Worm (Caenorhabditis elegans) whole organism, young adult: ENCODE measurements around the gene sph-1.

Experiments used
- F39B2.1 ChIP-seq: fragments of 200-800 bp; sonication (Bioruptor generic); IDR thresholded peaks from 2 replicates; pipeline ENCODE4 v1.3.6; 2022; ENCODE audit warnings: missing genetic modification reagents, missing genetic modification characterization, missing compliant biosample characterization
- athp-1 ChIP-seq: sonication (generic microtip); optimal IDR thresholded peaks from 2 replicates; lab custom pipeline; 2017; ENCODE audit warnings: mild to moderate bottlenecking, missing genetic modification characterization, missing compliant biosample characterization
- cebp-2 ChIP-seq: fragments of 200-800 bp; sonication (Bioruptor generic); IDR thresholded peaks from 2 replicates; pipeline ENCODE4 v1.3.6; 2022; ENCODE audit warnings: missing genetic modification characterization, missing compliant biosample characterization
- ceh-40 ChIP-seq: fragments of 200-800 bp; sonication (Bioruptor generic); IDR thresholded peaks from 2 replicates; pipeline ENCODE4 v1.3.6; 2022; ENCODE audit warnings: missing genetic modification characterization, missing compliant biosample characterization
- let-526 ChIP-seq: fragments of 200-800 bp; sonication (Bioruptor generic); IDR thresholded peaks from 2 replicates; pipeline ENCODE4 v1.3.6; 2022; ENCODE audit warnings: missing genetic modification reagents, missing genetic modification characterization, missing compliant biosample characterization
- lsy-27 ChIP-seq: sonication (generic microtip); optimal IDR thresholded peaks from 2 replicates; lab custom pipeline; 2017; ENCODE audit warnings: missing genetic modification characterization, mild to moderate bottlenecking, missing compliant biosample characterization, antibody characterized with exemption, missing genotype, borderline replicate concordance; ENCODE audit not compliant: insufficient read depth
- mcd-1 ChIP-seq: fragments of 200-800 bp; sonication (Bioruptor generic); IDR thresholded peaks from 2 replicates; pipeline ENCODE4 v1.3.6; 2022; ENCODE audit warnings: missing genetic modification reagents, missing genetic modification characterization, missing compliant biosample characterization
- nhr-80 ChIP-seq: sonication (generic microtip); optimal IDR thresholded peaks from 2 replicates; lab custom pipeline; 2016; ENCODE audit warnings: missing genetic modification characterization, missing compliant biosample characterization
- nhr-90 ChIP-seq: sonication (generic microtip); optimal IDR thresholded peaks from 2 replicates; lab custom pipeline; 2016; ENCODE audit warnings: missing genotype, mild to moderate bottlenecking, missing genetic modification characterization, missing compliant biosample characterization
- snpc-4 ChIP-seq, 5 experiments: fragments of 150-350 bp in 1 of 5; sonication (generic microtip) in 4 of 5; optimal IDR thresholded peaks; 2 replicates each; lab custom pipeline; 2014 to 2018; ENCODE audit warnings: missing genetic modification characterization in 5 of 5, missing biosample characterization in 3 of 5, antibody characterized with exemption in 2 of 5, mild to moderate bottlenecking in 2 of 5, missing compliant biosample characterization in 2 of 5, missing genotype in 2 of 5, moderate library complexity in 2 of 5, missing genetic modification reagents in 1 of 5
- somi-1 ChIP-seq: fragments of 200-800 bp; sonication (Bioruptor generic); optimal IDR thresholded peaks from 2 replicates; lab custom pipeline; 2018; ENCODE audit warnings: mild to moderate bottlenecking, missing genetic modification characterization, missing compliant biosample characterization

ce11 chrIV:8182566-8182965 lies 49.2 kb upstream of the sph-1 start:
- TF ChIP-seq snpc-4 (GFP tag; optimal IDR thresholded peaks at IDR 0.05; lab: Kevin White, UChicago), result no peak
- TF ChIP-seq snpc-4 (tag; optimal IDR thresholded peaks at IDR 0.05; lab: Kevin White, UChicago), result no peak
- no peak for TF ChIP-seq lsy-27 (tag; lab: Kevin White, UChicago)
- no peak for TF ChIP-seq F39B2.1
- no peak for TF ChIP-seq somi-1 (GFP tag; lab: Kevin White, UChicago)
- no peak for TF ChIP-seq mcd-1 (GFP tag; lab: Robert Waterston, UW)
- TF ChIP-seq cebp-2 (GFP tag; lab: Robert Waterston, UW), result no peak
- TF ChIP-seq nhr-80 (tag; lab: Kevin White, UChicago), result no peak
- TF ChIP-seq athp-1 (tag; lab: Kevin White, UChicago), result no peak
- TF ChIP-seq ceh-40, result no peak
- no peak for TF ChIP-seq let-526 (GFP tag; lab: Robert Waterston, UW)
- no peak for TF ChIP-seq nhr-90
